Worm (Caenorhabditis elegans): Measurements from ENCODE around the gene mab-7.

Gene mab-7

ce11 chrX:910337-910736, 12.5 kb upstream of the mab-7 start (continued):
- TF ChIP-seq C16A3.4 (tag; optimal IDR thresholded peaks at IDR 0.05), result no peak
- peak; percentile 34 for TF ChIP-seq snu-23 (GFP tag; optimal IDR thresholded peaks at IDR 0.05)
- peak in 1 of 2 experiments; percentile 24 for TF ChIP-seq lsy-2 (tag; optimal IDR thresholded peaks at IDR 0.05)
- peak; percentile 64 for TF ChIP-seq nhr-47 (tag; optimal IDR thresholded peaks at IDR 0.05)
- no peak for TF ChIP-seq efl-1 (optimal IDR thresholded peaks at IDR 0.05)
- peak in 1 of 2 experiments; percentile 43 for TF ChIP-seq efl-1 (GFP tag; optimal IDR thresholded peaks at IDR 0.05 in 1 of 2)
- TF ChIP-seq nhr-28 (tag; optimal IDR thresholded peaks at IDR 0.05), result no peak
- no peak for TF ChIP-seq nhr-12 (tag; optimal IDR thresholded peaks at IDR 0.05)
- peak; percentile 76 for TF ChIP-seq egl-13 (tag; optimal IDR thresholded peaks at IDR 0.05)

ce11 chrX:902512-902911, 4.7 kb upstream of the mab-7 start, which contains the start of gene ZC13.10:
Gene ZC13.10, minus strand, starts transcription at chrX:902612.
- TF ChIP-seq rnt-1 (tag; optimal IDR thresholded peaks at IDR 0.05), result no peak
- no peak for TF ChIP-seq nhr-20 (tag; optimal IDR thresholded peaks at IDR 0.05)
- no peak for TF ChIP-seq ztf-11 (tag; optimal IDR thresholded peaks at IDR 0.05)

- TF ChIP-seq isw-1 (GFP tag; IDR thresholded peaks at IDR 0.05) (no peak), Y116A8C.19 (tag; optimal IDR thresholded peaks at IDR 0.05; ENCODE audit: borderline replicate concordance) (no peak), tbx-2 (tag; optimal IDR thresholded peaks at IDR 0.05) (no peak), tlp-1 (tag; optimal IDR thresholded peaks at IDR 0.05) (no peak), lin-39 (tag; optimal IDR thresholded peaks at IDR 0.05) (no peak)
Observed at ce11 chrX:888294-888693, 9.6 kb downstream of the mab-7 start, which contains the start of gene mam-1. Gene mam-1, minus strand, starts transcription at chrX:888394.

- TF ChIP-seq fkh-8 (tag; optimal IDR thresholded peaks at IDR 0.05) (peak; percentile 61), sup-37 (GFP tag; optimal IDR thresholded peaks at IDR 0.05) (no peak), ceh-8 (GFP tag; optimal IDR thresholded peaks at IDR 0.05) (peak; percentile 25)
Observed at ce11 chrX:880367-880766, 17.5 kb downstream of the mab-7 start, which contains the start of gene ZC13.2. Gene ZC13.2, plus strand, starts transcription at chrX:880667.

ce11 chrX:876935-877334, 20.9 kb downstream of the mab-7 start, which contains the start of gene ZC13.1:
Gene ZC13.1, plus strand, starts transcription at chrX:877239.
- TF ChIP-seq skn-1 (tag; optimal IDR thresholded peaks at IDR 0.05), result peak; percentile 96
- TF ChIP-seq lsy-2 (tag; optimal IDR thresholded peaks at IDR 0.05), result peak; percentile 45 to 81
- TF ChIP-seq elt-2 (tag; optimal IDR thresholded peaks at IDR 0.05), result no peak
- peak; percentile 30 to 64 (median 46) for TF ChIP-seq dpl-1 (GFP tag; optimal IDR thresholded peaks at IDR 0.05)
- TF ChIP-seq tbx-2 (tag; optimal IDR thresholded peaks at IDR 0.05), result peak; percentile 53
- TF ChIP-seq nhr-77 (tag; optimal IDR thresholded peaks at IDR 0.05), result peak; percentile 58
- no peak for TF ChIP-seq egl-27 (tag; optimal IDR thresholded peaks at IDR 0.05)
- TF ChIP-seq lin-14 (GFP tag; optimal IDR thresholded peaks at IDR 0.05), result peak; percentile 86
- no peak for TF ChIP-seq lir-3 (tag; optimal IDR thresholded peaks at IDR 0.05; ENCODE audit: poor library complexity)
- TF ChIP-seq dsc-1 (tag; optimal IDR thresholded peaks at IDR 0.05), result peak; percentile 13
- TF ChIP-seq ceh-82 (tag; optimal IDR thresholded peaks at IDR 0.05), result peak in 2 of 3 experiments; percentile 19 to 88
- peak; percentile 24 for TF ChIP-seq fos-1 (tag; optimal IDR thresholded peaks at IDR 0.05)
- peak; percentile 3 for TF ChIP-seq mef-2 (tag; optimal IDR thresholded peaks at IDR 0.05)
- peak; percentile 40 for TF ChIP-seq unc-130 (tag; optimal IDR thresholded peaks at IDR 0.05)
- peak; percentile 61 to 81 for TF ChIP-seq lin-35 (GFP tag; optimal IDR thresholded peaks at IDR 0.05)
- TF ChIP-seq snpc-4 (tag; optimal IDR thresholded peaks at IDR 0.05), result no peak
- peak; percentile 71 for TF ChIP-seq fkh-8 (tag; optimal IDR thresholded peaks at IDR 0.05)
- peak; percentile 28 for TF ChIP-seq fkh-10 (GFP tag; optimal IDR thresholded peaks at IDR 0.05)
- TF ChIP-seq ama-1 (optimal IDR thresholded peaks at IDR 0.05), result no peak
- TF ChIP-seq F16B12.6 (tag; optimal IDR thresholded peaks at IDR 0.05), result peak; percentile 25
- TF ChIP-seq xbp-1 (tag; optimal IDR thresholded peaks at IDR 0.05), result peak; percentile 33
- TF ChIP-seq swsn-7 (tag; optimal IDR thresholded peaks at IDR 0.05), result peak; percentile 52
- TF ChIP-seq lin-13 (GFP tag; optimal IDR thresholded peaks at IDR 0.05), result no peak
- TF ChIP-seq nhr-20 (tag; optimal IDR thresholded peaks at IDR 0.05), result peak; percentile 62
- TF ChIP-seq elt-3 (tag; optimal IDR thresholded peaks at IDR 0.05), result peak in 3 of 6 experiments; percentile 10 to 45 (median 38)
- peak; percentile 61 for TF ChIP-seq lin-15B (tag; optimal IDR thresholded peaks at IDR 0.05)
- TF ChIP-seq nhr-85 (tag), result peak; percentile 73
- peak; percentile 70 for TF ChIP-seq C16A3.4 (tag; optimal IDR thresholded peaks at IDR 0.05)
- peak; percentile 36 to 66 for TF ChIP-seq efl-1 (optimal IDR thresholded peaks at IDR 0.05)
- TF ChIP-seq efl-1 (GFP tag; optimal IDR thresholded peaks at IDR 0.05 in 1 of 2), result peak in 1 of 2 experiments; percentile 15
- peak; percentile 77 for TF ChIP-seq snu-23 (GFP tag; optimal IDR thresholded peaks at IDR 0.05)
- TF ChIP-seq C04F5.9 (tag; optimal IDR thresholded peaks at IDR 0.05), result no peak
- TF ChIP-seq jun-1 (tag; optimal IDR thresholded peaks at IDR 0.05), result peak; percentile 18

Data from whole organism, L1 larva.